Fruit fly (Drosophila melanogaster) Kc167 (cell line): Measurements from ENCODE around the gene p38b.

Source experiments
- Myc ChIP-seq: fragments of >200 bp; optimal IDR thresholded peaks from 2 replicates; lab custom pipeline; 2017; ENCODE audit warnings: missing external identifiers
- Sin3A ChIP-seq: fragments of >200 bp; optimal IDR thresholded peaks from 2 replicates; lab custom pipeline; 2018; ENCODE audit warnings: missing external identifiers
- h ChIP-seq: fragments of >200 bp; optimal IDR thresholded peaks from 3 replicates; lab custom pipeline; 2018; ENCODE audit warnings: missing external identifiers
- insv ChIP-seq: fragments of >200 bp; optimal IDR thresholded peaks from 3 replicates; lab custom pipeline; 2018; ENCODE audit warnings: missing external identifiers
- psq ChIP-seq: fragments of >200 bp; optimal IDR thresholded peaks from 2 replicates; lab custom pipeline; 2017; ENCODE audit warnings: missing external identifiers
- ttk ChIP-seq: sonication (Bioruptor generic); optimal IDR thresholded peaks from 2 replicates; lab custom pipeline; 2017; ENCODE audit warnings: missing external identifiers

Gene p38b

dm6 chr2L:13811323-13811722 is 30.8 kb downstream of the p38b start, which contains the start of the genes Adat1 and CG16865:
Gene Adat1, minus strand, starts transcription at chr2L:13811474.
Gene CG16865, plus strand, starts transcription at chr2L:13811522.
- TF ChIP-seq h = no peak
- TF ChIP-seq insv = no peak
- TF ChIP-seq Myc (lab: Kevin White, UChicago) = no peak
- TF ChIP-seq ttk (lab: Kevin White, UChicago) = no peak
- no peak for TF ChIP-seq psq (lab: Kevin White, UChicago)
- TF ChIP-seq Sin3A (lab: Kevin White, UChicago) = no peak

- no peak for TF ChIP-seq psq (lab: Kevin White, UChicago)
- TF ChIP-seq ttk (lab: Kevin White, UChicago) = no peak
- TF ChIP-seq Sin3A (lab: Kevin White, UChicago) = no peak
- no peak for TF ChIP-seq insv
- TF ChIP-seq h = no peak
- TF ChIP-seq Myc (lab: Kevin White, UChicago) = no peak
Observed at dm6 chr2L:13813156-13813555, 32.7 kb downstream of the p38b start, which contains the start of gene CG16888. Gene CG16888, minus strand, starts transcription at chr2L:13813256.

- TF ChIP-seq h (no peak), insv (no peak), psq (lab: Kevin White, UChicago) (no peak), ttk (lab: Kevin White, UChicago) (no peak), Sin3A (lab: Kevin White, UChicago) (no peak), Myc (lab: Kevin White, UChicago) (no peak)
Observed at dm6 chr2L:13813604-13814178, 33.2 kb downstream of the p38b start, which contains the start of gene Sos. Gene Sos, plus strand, starts transcription at chr2L:13813816.

dm6 chr2L:13820176-13820575 is 39.7 kb downstream of the p38b start:
- no peak for TF ChIP-seq Myc (lab: Kevin White, UChicago)
- TF ChIP-seq h = no peak
- no peak for TF ChIP-seq Sin3A (lab: Kevin White, UChicago)
- no peak for TF ChIP-seq insv
- no peak for TF ChIP-seq ttk (lab: Kevin White, UChicago)
- TF ChIP-seq psq (lab: Kevin White, UChicago) = no peak

- no peak for TF ChIP-seq Sin3A (lab: Kevin White, UChicago)
- TF ChIP-seq Myc (lab: Kevin White, UChicago) = no peak
- TF ChIP-seq ttk (lab: Kevin White, UChicago) = no peak
- no peak for TF ChIP-seq psq (lab: Kevin White, UChicago)
- no peak for TF ChIP-seq h
- TF ChIP-seq insv = no peak
Observed at dm6 chr2L:13820948-13821347, 40.5 kb downstream of the p38b start, which contains the start of gene b. Gene b, plus strand, starts transcription at chr2L:13821248.

dm6 chr2L:13827557-13827956 is 47.1 kb downstream of the p38b start, which contains the start of gene PolG1:
Gene PolG1, minus strand, starts transcription at chr2L:13827772.
- TF ChIP-seq h (no peak), Sin3A (lab: Kevin White, UChicago) (no peak), psq (lab: Kevin White, UChicago) (no peak), Myc (lab: Kevin White, UChicago) (no peak), ttk (lab: Kevin White, UChicago) (no peak)

dm6 chr2L:13829540-13829939 is 49.1 kb downstream of the p38b start, which contains the start of the genes Arpc1 and Orc5:
Gene Arpc1, minus strand, starts transcription at chr2L:13829741.
Gene Orc5, plus strand, starts transcription at chr2L:13829837.
- no peak for TF ChIP-seq insv
- TF ChIP-seq Myc (lab: Kevin White, UChicago) = no peak
- no peak for TF ChIP-seq ttk (lab: Kevin White, UChicago)
- no peak for TF ChIP-seq psq (lab: Kevin White, UChicago)
